Worm (Caenorhabditis elegans): ENCODE data around the gene lin-1.

The lin-1 gene

DNA sequence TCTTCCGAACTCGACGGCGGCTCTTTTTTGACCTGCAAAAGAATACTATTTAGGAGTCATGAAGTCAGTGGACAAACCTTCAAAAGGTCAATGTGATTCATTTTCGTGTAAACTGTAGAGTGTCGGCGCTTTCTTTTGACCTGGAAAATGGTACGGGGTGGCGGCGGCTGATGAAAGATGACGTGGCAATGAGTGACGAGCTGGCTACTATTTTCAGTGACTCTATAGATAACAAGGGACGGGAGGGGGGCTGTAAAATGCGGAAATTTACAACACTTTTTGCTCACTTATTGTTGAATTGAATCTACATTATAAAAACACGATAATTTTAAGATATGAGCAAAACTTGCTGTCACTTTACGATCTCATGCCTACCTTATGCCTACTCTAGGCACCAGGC, at the start of gene lin-1:
Gene lin-1, minus strand, starts transcription at position 101 of the 400 bp plus-strand sequence.
- TF ChIP-seq unc-62 (GFP tag; optimal IDR thresholded peaks at IDR 0.05): no peak

- TF ChIP-seq unc-62 (GFP tag; optimal IDR thresholded peaks at IDR 0.05): no peak
Observed at ce11 chrIV:2348862-2349321, 48.8 kb upstream of the lin-1 start, which contains the start of the genes ppgn-1 and tftc-1. Gene ppgn-1, minus strand, starts transcription at chrIV:2348912. Gene tftc-1, plus strand, starts transcription at chrIV:2349271.

ce11 chrIV:2334012-2334411, 33.9 kb upstream of the lin-1 start:
- no peak for TF ChIP-seq unc-62 (GFP tag; optimal IDR thresholded peaks at IDR 0.05)

- TF ChIP-seq unc-62 (GFP tag; optimal IDR thresholded peaks at IDR 0.05): no peak
Observed at ce11 chrIV:2329540-2329939, 29.5 kb upstream of the lin-1 start, which contains the start of gene nhr-236. Gene nhr-236, minus strand, starts transcription at chrIV:2329640.

- no peak for TF ChIP-seq unc-62 (GFP tag; optimal IDR thresholded peaks at IDR 0.05)
Observed at ce11 chrIV:2327317-2327716, 27.2 kb upstream of the lin-1 start.

ce11 chrIV:2322998-2323397, 22.9 kb upstream of the lin-1 start, which contains the start of gene nsy-4:
Gene nsy-4, plus strand, starts transcription at chrIV:2323271.
- no peak for TF ChIP-seq unc-62 (GFP tag; optimal IDR thresholded peaks at IDR 0.05)

ce11 chrIV:2321546-2321945, 21.5 kb upstream of the lin-1 start:
- no peak for TF ChIP-seq unc-62 (GFP tag; optimal IDR thresholded peaks at IDR 0.05)

ce11 chrIV:2320009-2320408, 19.9 kb upstream of the lin-1 start:
- no peak for TF ChIP-seq unc-62 (GFP tag; optimal IDR thresholded peaks at IDR 0.05)

ce11 chrIV:2316796-2317195, 16.7 kb upstream of the lin-1 start:
- TF ChIP-seq unc-62 (GFP tag; optimal IDR thresholded peaks at IDR 0.05): no peak

DNA sequence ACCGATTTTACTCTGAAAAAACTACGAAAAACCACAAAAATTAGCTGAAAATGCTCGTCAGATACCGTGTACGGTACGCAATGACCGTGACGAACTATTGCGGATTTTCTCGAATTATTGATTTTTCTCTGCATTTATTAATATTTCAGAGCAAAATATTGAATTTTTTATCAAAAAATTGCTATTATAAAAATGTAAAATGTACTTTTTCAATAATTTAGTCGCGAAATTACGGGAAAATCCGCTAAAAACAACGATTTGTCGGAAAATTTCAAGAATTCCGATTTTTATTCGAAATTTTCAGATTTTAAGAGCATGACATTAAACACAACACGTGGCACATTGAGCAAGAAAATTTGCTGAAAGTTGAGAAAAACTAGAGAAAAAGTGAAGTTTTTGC, 16.2 kb upstream of the lin-1 start, which contains the start of gene Y38F2AL.12:
Gene Y38F2AL.12, plus strand, starts transcription at position 301 of the 400 bp plus-strand sequence.
- TF ChIP-seq unc-62 (GFP tag; optimal IDR thresholded peaks at IDR 0.05): no peak

DNA sequence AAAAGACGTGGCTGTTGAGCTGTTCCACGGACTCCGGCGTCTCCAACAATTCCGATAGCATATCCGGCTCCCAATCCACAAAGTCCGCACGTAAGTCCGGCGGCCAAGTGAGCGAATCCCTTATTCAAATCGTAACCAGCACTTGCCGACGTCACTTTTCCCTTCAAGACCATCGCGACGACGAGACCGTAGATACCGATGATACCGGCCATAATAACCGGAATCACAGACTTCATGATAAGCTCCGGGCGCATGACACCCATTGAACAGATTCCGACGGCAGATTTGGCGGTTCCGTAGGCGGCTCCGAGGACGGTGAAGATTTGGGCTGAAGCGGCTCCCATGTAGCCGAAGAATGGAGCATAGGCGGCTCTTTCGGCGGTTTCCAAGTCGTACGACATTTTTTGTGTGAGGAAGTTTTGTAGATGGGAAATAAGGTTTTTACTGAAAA, 15.5 kb upstream of the lin-1 start, which contains the start of gene vha-3:
Gene vha-3, minus strand, starts transcription at position 401 of the 451 bp plus-strand sequence.
- TF ChIP-seq unc-62 (GFP tag; optimal IDR thresholded peaks at IDR 0.05): no peak

DNA sequence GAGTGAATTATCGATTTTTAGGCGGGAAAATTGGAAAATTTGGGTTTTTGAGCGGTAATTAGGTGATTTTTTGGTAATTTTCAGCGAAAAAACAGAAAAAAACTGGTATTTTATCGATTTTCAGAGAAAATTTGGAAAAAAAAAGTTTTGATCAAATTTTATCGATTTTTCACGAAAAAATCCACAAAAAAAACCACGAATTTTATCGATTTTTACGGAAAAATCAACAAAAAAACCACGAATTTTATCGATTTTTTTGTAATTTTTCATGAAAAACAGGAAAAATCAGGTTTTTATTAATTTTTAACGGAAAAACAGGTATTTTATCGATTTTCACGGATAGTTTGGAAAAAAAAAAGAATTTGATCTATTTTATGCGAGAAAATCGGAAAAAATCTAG, 14.8 kb upstream of the lin-1 start:
- no peak for TF ChIP-seq unc-62 (GFP tag; optimal IDR thresholded peaks at IDR 0.05)

DNA sequence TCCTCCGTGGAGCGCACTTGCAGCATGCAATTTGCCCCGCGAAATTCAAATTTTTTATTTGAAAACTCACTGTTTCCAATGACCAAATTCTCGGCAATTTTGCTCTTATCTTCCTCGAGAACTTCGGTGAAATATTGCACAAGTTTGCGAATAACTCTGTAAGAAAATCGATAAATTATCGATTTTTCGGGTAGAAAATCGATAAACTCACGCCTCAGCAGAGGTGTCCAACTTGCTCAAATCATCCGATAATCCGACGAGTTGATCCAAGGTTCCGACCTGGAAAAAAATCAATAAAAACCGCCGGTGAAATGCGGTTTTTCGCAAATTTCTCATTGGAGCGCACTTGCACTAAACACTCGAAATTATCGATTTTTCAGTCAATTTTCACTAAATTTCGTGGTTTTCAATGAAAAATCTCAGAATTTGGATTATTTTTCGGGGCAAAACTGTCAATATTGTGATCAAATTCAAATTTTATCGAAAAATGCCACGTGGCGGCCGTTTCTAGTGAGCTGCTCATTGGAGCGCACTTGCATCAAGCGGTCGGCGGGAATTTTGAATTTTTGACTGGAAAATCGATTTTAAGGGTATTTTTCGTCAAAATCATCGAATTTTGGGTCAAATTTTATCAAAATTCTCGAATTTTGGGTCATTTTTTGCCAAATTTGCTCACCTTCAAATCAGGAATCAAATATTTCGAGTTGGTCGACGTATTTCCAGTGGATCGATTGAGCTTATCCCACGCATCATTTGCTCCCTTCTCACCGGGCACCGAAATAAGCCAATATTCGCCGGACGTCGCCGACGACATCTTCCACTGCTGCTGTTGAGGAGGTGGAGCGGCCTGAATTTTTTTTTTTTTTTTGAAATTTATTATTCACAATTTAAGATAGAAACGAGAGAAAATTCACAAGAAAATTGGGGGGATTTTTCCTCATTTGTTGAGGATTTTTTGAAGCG, 13.9 kb upstream of the lin-1 start, which contains the start of gene vha-11:
Gene vha-11, minus strand, starts transcription at position 847 of the 963 bp plus-strand sequence.
- TF ChIP-seq unc-62 (GFP tag; optimal IDR thresholded peaks at IDR 0.05): no peak

- no peak for TF ChIP-seq unc-62 (GFP tag; optimal IDR thresholded peaks at IDR 0.05)
Observed at ce11 chrIV:2311554-2311953, 11.5 kb upstream of the lin-1 start.

ce11 chrIV:2308203-2308602, 8.1 kb upstream of the lin-1 start:
- TF ChIP-seq unc-62 (GFP tag; optimal IDR thresholded peaks at IDR 0.05): no peak

ce11 chrIV:2307374-2307773, 7.3 kb upstream of the lin-1 start:
- no peak for TF ChIP-seq unc-62 (GFP tag; optimal IDR thresholded peaks at IDR 0.05)

DNA sequence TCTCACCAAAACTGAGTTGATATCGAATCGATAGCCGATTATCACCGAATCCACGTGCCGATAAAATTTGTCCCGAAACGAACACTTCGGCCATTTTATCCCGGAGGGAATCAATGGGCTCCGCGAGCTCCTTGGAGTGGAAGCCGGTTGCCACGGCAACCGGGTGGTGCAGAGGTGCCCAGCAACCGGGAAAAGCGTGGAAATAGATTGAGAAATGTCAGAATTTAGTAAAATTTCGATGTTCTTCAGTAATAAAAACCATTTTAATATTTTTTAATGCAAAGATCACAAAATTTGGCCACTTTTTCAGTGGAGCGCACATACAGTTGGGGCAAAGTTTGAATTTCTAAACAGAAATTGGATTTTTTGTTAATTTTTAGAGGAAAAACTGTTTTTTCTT, 6.4 kb upstream of the lin-1 start, which contains the start of gene mksr-2:
Gene mksr-2, minus strand, starts transcription at position 101 of the 400 bp plus-strand sequence.
- TF ChIP-seq unc-62 (GFP tag; optimal IDR thresholded peaks at IDR 0.05): no peak

Measured in whole organism, dauer.